Worm (Caenorhabditis elegans): ENCODE measurements around the gene C46A5.4.

C46A5.4 gene

DNA sequence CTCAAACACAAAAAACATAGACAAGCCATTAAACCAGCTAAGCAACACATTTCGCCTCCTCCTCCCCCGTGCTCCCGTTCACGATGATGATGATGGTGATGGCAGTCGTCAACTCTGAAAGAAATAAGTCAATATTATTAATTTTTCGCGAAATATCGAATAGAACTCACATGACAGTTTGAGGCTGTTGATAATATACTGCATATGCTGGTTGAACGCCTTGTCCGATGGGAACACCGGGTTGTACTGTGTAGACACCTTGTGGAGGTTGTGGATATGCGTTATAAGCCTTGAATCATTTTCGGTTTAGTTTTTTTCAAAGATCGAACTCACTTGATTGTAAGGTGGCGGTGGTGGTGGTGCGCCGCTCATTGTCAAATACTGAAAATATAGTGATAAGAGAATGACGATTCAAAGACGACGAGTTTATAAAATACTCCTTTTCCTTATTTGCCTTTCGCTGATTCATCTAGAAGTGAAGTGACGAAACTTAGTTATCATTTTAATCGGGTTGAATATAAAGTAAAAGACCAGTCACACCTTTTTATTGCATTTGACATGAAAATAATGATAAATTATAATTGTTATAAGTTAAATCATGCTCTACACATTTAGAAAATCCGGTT is 34.8 kb upstream of the C46A5.4 start, which contains the start of gene C33H5.13:
Gene C33H5.13 (minus strand): TSS at position 443 of the 626 bp plus-strand sequence.
- TF ChIP-seq sptf-1 (tag; optimal IDR thresholded peaks at IDR 0.05) (no peak), tbx-8 (GFP tag; optimal IDR thresholded peaks at IDR 0.05) (no peak), pha-4 (tag; optimal IDR thresholded peaks at IDR 0.05) (no peak), drap-1 (GFP tag; optimal IDR thresholded peaks at IDR 0.05) (no peak), mls-2 (tag; optimal IDR thresholded peaks at IDR 0.05) (no peak), nhr-28 (tag; optimal IDR thresholded peaks at IDR 0.05) (no peak), ceh-83 (GFP tag; optimal IDR thresholded peaks at IDR 0.05) (no peak), unc-62 (GFP tag; optimal IDR thresholded peaks at IDR 0.05) (no peak), nhr-237 (tag; optimal IDR thresholded peaks at IDR 0.05) (no peak), lin-32 (GFP tag; optimal IDR thresholded peaks at IDR 0.05) (no peak), nhr-2 (tag; optimal IDR thresholded peaks at IDR 0.05) (no peak)

- no peak for TF ChIP-seq nhr-2 (tag; optimal IDR thresholded peaks at IDR 0.05)
- TF ChIP-seq ceh-39 (tag; optimal IDR thresholded peaks at IDR 0.05): peak; percentile 86
- no peak for TF ChIP-seq elt-3 (tag; optimal IDR thresholded peaks at IDR 0.05)
- no peak for TF ChIP-seq bed-3 (GFP tag; optimal IDR thresholded peaks at IDR 0.05)
- peak; percentile 95 for TF ChIP-seq hlh-1 (tag; optimal IDR thresholded peaks at IDR 0.05)
- peak; percentile 77 for TF ChIP-seq unc-62 (GFP tag; optimal IDR thresholded peaks at IDR 0.05)
- TF ChIP-seq drap-1 (GFP tag; optimal IDR thresholded peaks at IDR 0.05): peak; percentile 20
- TF ChIP-seq ham-2 (GFP tag; optimal IDR thresholded peaks at IDR 0.05): no peak
- TF ChIP-seq ces-1 (GFP tag; optimal IDR thresholded peaks at IDR 0.05): peak; percentile 87
- no peak for TF ChIP-seq zip-8 (tag; optimal IDR thresholded peaks at IDR 0.05)
- TF ChIP-seq nhr-12 (tag; optimal IDR thresholded peaks at IDR 0.05): peak; percentile 2
- no peak for TF ChIP-seq ztf-11 (tag; optimal IDR thresholded peaks at IDR 0.05)
- TF ChIP-seq ceh-43 (GFP tag; optimal IDR thresholded peaks at IDR 0.05): no peak
- peak; percentile 94 for TF ChIP-seq pha-4 (tag; optimal IDR thresholded peaks at IDR 0.05)
- TF ChIP-seq lsy-2 (tag; optimal IDR thresholded peaks at IDR 0.05): peak; percentile 98
- TF ChIP-seq unc-120 (tag; optimal IDR thresholded peaks at IDR 0.05; ENCODE audit: poor library complexity, severe bottlenecking): peak; percentile 56
- peak; percentile 58 for TF ChIP-seq cnd-1 (tag; optimal IDR thresholded peaks at IDR 0.05)
- peak; percentile 30 for TF ChIP-seq elt-1 (tag; optimal IDR thresholded peaks at IDR 0.05; ENCODE audit: borderline replicate concordance, insufficient read depth)
- no peak for TF ChIP-seq tbx-8 (GFP tag; optimal IDR thresholded peaks at IDR 0.05)
- TF ChIP-seq mep-1 (tag; optimal IDR thresholded peaks at IDR 0.05): peak; percentile 98
- TF ChIP-seq sptf-1 (tag; optimal IDR thresholded peaks at IDR 0.05): peak; percentile 6
- no peak for TF ChIP-seq snpc-4 (tag; optimal IDR thresholded peaks at IDR 0.05)
- TF ChIP-seq nhr-28 (tag; optimal IDR thresholded peaks at IDR 0.05): no peak
- TF ChIP-seq nhr-237 (tag; optimal IDR thresholded peaks at IDR 0.05): peak; percentile 86
- TF ChIP-seq M03D4.4 (tag; optimal IDR thresholded peaks at IDR 0.05): no peak
- TF ChIP-seq mls-2 (tag; optimal IDR thresholded peaks at IDR 0.05): no peak
- TF ChIP-seq flh-1 (GFP tag; optimal IDR thresholded peaks at IDR 0.05): no peak
- no peak for TF ChIP-seq sem-2 (GFP tag; optimal IDR thresholded peaks at IDR 0.05)
- TF ChIP-seq lin-13 (tag; optimal IDR thresholded peaks at IDR 0.05): peak; percentile 85
- no peak for TF ChIP-seq ceh-83 (GFP tag; optimal IDR thresholded peaks at IDR 0.05)
- no peak for TF ChIP-seq mab-5 (tag; optimal IDR thresholded peaks at IDR 0.05)
- TF ChIP-seq unc-39 (tag; optimal IDR thresholded peaks at IDR 0.05): no peak
- TF ChIP-seq lin-32 (GFP tag; optimal IDR thresholded peaks at IDR 0.05): no peak
- no peak for TF ChIP-seq blmp-1 (tag; optimal IDR thresholded peaks at IDR 0.05)
- no peak for TF ChIP-seq nhr-76 (tag; optimal IDR thresholded peaks at IDR 0.05)
Measured at ce11 chrIV:7790801-7791588, 33.9 kb upstream of the C46A5.4 start, which contains the start of gene rsp-6. rsp-6 (minus strand) TSS chrIV:7791229.

DNA sequence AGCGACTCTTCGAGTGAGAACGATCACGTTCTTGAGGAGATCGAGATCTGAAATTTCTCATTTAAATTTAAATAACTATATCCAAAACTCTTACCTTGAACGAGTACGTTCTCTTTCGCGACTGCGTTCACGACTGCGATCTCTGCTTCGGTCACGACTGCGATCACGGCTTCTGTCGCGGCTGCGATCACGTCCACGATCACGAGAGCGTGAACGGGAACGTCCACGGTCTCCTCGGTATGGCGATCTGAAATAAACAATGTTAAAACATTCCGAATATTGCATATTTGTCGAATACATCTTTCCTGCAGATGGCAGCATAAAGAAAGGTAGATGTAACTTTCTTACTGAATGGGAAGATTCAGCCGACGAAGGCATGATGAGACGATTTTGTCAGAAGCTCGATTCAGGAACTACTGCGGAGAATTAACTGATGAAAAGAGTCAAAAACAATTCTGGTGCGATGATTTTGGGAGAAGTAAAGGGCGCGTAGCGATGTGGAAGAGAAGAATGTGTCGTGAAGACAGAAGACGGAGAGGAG is 33.1 kb upstream of the C46A5.4 start:
- no peak for TF ChIP-seq blmp-1 (tag; optimal IDR thresholded peaks at IDR 0.05)
- no peak for TF ChIP-seq M03D4.4 (tag; optimal IDR thresholded peaks at IDR 0.05)
- TF ChIP-seq nhr-237 (tag; optimal IDR thresholded peaks at IDR 0.05): no peak
- no peak for TF ChIP-seq flh-1 (GFP tag; optimal IDR thresholded peaks at IDR 0.05)
- TF ChIP-seq nhr-28 (tag; optimal IDR thresholded peaks at IDR 0.05): no peak
- TF ChIP-seq sem-2 (GFP tag; optimal IDR thresholded peaks at IDR 0.05): no peak
- no peak for TF ChIP-seq lin-32 (GFP tag; optimal IDR thresholded peaks at IDR 0.05)
- TF ChIP-seq drap-1 (GFP tag; optimal IDR thresholded peaks at IDR 0.05): no peak
- TF ChIP-seq nhr-12 (tag; optimal IDR thresholded peaks at IDR 0.05): no peak
- TF ChIP-seq mab-5 (tag; optimal IDR thresholded peaks at IDR 0.05): no peak
- TF ChIP-seq ztf-11 (tag; optimal IDR thresholded peaks at IDR 0.05): no peak
- TF ChIP-seq pha-4 (tag; optimal IDR thresholded peaks at IDR 0.05): no peak
- no peak for TF ChIP-seq unc-62 (GFP tag; optimal IDR thresholded peaks at IDR 0.05)
- TF ChIP-seq tbx-8 (GFP tag; optimal IDR thresholded peaks at IDR 0.05): no peak
- no peak for TF ChIP-seq nhr-2 (tag; optimal IDR thresholded peaks at IDR 0.05)
- TF ChIP-seq sptf-1 (tag; optimal IDR thresholded peaks at IDR 0.05): no peak

All from whole organism, mixed stage, embryonic.